Fruit fly (Drosophila melanogaster) whole organism, embryonic: Measurements from ENCODE around the gene CG9018.

Experiments
- C15 ChIP-seq: fragments of 200-800 bp; sonication (Bioruptor generic); IDR thresholded peaks from 3 replicates; pipeline ENCODE4 v1.3.6; 2022; ENCODE audit warnings: missing biosample characterization, missing genetic modification characterization
- CG10543 ChIP-seq: fragments of 200-800 bp; sonication (Bioruptor generic); optimal IDR thresholded peaks from 3 replicates; lab custom pipeline; 2017; ENCODE audit warnings: missing biosample characterization, mild to moderate bottlenecking, missing genetic modification characterization, moderate library complexity
- CG10959 ChIP-seq: fragments of 200-800 bp; sonication (Bioruptor generic); IDR thresholded peaks from 2 replicates; pipeline ENCODE4 v1.3.6; 2022; ENCODE audit warnings: missing biosample characterization, missing genetic modification characterization
- CG11093 ChIP-seq: fragments of 200-800 bp; sonication (Bioruptor generic); IDR thresholded peaks from 3 replicates; pipeline ENCODE4 v1.3.6; 2022; ENCODE audit warnings: missing biosample characterization, missing genetic modification characterization
- CG11398 ChIP-seq: fragments of 200-800 bp; sonication (Bioruptor generic); optimal IDR thresholded peaks from 2 replicates; lab custom pipeline; 2016; ENCODE audit warnings: missing biosample characterization, missing genetic modification characterization
- CG11560 ChIP-seq: fragments of 200-800 bp; sonication (Bioruptor generic); IDR thresholded peaks from 3 replicates; pipeline ENCODE4 v1.3.6; 2022; ENCODE audit warnings: missing biosample characterization, missing genetic modification characterization
- CG15479 ChIP-seq: fragments of 200-800 bp; sonication (Bioruptor generic); optimal IDR thresholded peaks from 3 replicates; lab custom pipeline; 2019; ENCODE audit warnings: missing biosample characterization, mild to moderate bottlenecking, missing genetic modification characterization, moderate library complexity
- CG16779 ChIP-seq: fragments of 200-800 bp; sonication (Bioruptor generic); IDR thresholded peaks from 2 replicates; pipeline ENCODE4 v1.3.6; 2022; ENCODE audit warnings: missing biosample characterization, missing genetic modification characterization
- CG17328 ChIP-seq: fragments of 200-800 bp; sonication (Bioruptor generic); IDR thresholded peaks from 2 replicates; pipeline ENCODE4 v1.3.6; 2022; ENCODE audit warnings: missing biosample characterization, missing genetic modification characterization
- CG18262 ChIP-seq: fragments of 200-800 bp; optimal IDR thresholded peaks from 3 replicates; lab custom pipeline; 2019; ENCODE audit warnings: missing biosample characterization, mild to moderate bottlenecking, missing genetic modification characterization, moderate library complexity
- CG31441 ChIP-seq: fragments of 200-800 bp; sonication (Bioruptor generic); IDR thresholded peaks from 2 replicates; pipeline ENCODE4 v1.3.6; 2022; ENCODE audit warnings: missing biosample characterization, missing genetic modification characterization
- CG32532 ChIP-seq: fragments of 200-800 bp; sonication (Bioruptor generic); IDR thresholded peaks from 2 replicates; pipeline ENCODE4 v1.3.6; 2022; ENCODE audit warnings: missing biosample characterization, missing genetic modification characterization
- CG34224 ChIP-seq: fragments of 200-800 bp; sonication (Bioruptor generic); IDR thresholded peaks from 3 replicates; pipeline ENCODE4 v1.3.6; 2022; ENCODE audit warnings: missing biosample characterization, missing genetic modification characterization; ENCODE audit not compliant: partially characterized antibody
- CG4730 ChIP-seq: fragments of 200-800 bp; sonication (Bioruptor generic); IDR thresholded peaks from 2 replicates; pipeline ENCODE4 v1.3.6; 2022; ENCODE audit warnings: missing biosample characterization, missing genetic modification characterization
- CG5953 ChIP-seq: fragments of 200-800 bp; sonication (Bioruptor generic); IDR thresholded peaks from 2 replicates; pipeline ENCODE4 v1.3.6; 2022; ENCODE audit warnings: missing biosample characterization, missing genetic modification characterization
- CG6272 ChIP-seq: fragments of 200-800 bp; sonication (Bioruptor generic); IDR thresholded peaks from 2 replicates; pipeline ENCODE4 v1.3.6; 2022; ENCODE audit warnings: missing biosample characterization, missing genetic modification characterization
- CG6791 ChIP-seq: fragments of 200-800 bp; sonication (Bioruptor generic); IDR thresholded peaks from 3 replicates; pipeline ENCODE4 v1.3.6; 2022; ENCODE audit warnings: missing biosample characterization, missing genetic modification characterization; ENCODE audit not compliant: partially characterized antibody
- CG7839 ChIP-seq: fragments of 200-800 bp; sonication (Bioruptor generic); optimal IDR thresholded peaks from 3 replicates; lab custom pipeline; 2018; ENCODE audit warnings: missing biosample characterization, mild to moderate bottlenecking, missing genetic modification characterization, moderate library complexity
- CG9727 ChIP-seq: fragments of 200-800 bp; sonication (Bioruptor generic); optimal IDR thresholded peaks from 3 replicates; lab custom pipeline; 2017; ENCODE audit warnings: missing biosample characterization, mild to moderate bottlenecking, missing genetic modification characterization
- Dbx ChIP-seq: fragments of 200-800 bp; sonication (Bioruptor generic); IDR thresholded peaks from 3 replicates; pipeline ENCODE4 v1.3.6; 2022; ENCODE audit warnings: missing biosample characterization, missing genetic modification characterization
- Dip2 ChIP-seq: fragments of 200-800 bp; sonication (Bioruptor generic); IDR thresholded peaks from 2 replicates; pipeline ENCODE4 v1.3.6; 2022; ENCODE audit warnings: missing biosample characterization, missing genetic modification characterization
- Fer1 ChIP-seq: fragments of 200-800 bp; sonication (Bioruptor generic); optimal IDR thresholded peaks from 2 replicates; lab custom pipeline; 2017; ENCODE audit warnings: missing biosample characterization, mild to moderate bottlenecking, missing genetic modification characterization
- Gsc ChIP-seq: fragments of 200-800 bp; sonication (Bioruptor generic); IDR thresholded peaks from 2 replicates; pipeline ENCODE4 v1.3.6; 2022; ENCODE audit warnings: missing biosample characterization, missing genetic modification characterization
- Hand ChIP-seq: fragments of 200-800 bp; sonication (Bioruptor generic); optimal IDR thresholded peaks from 2 replicates; lab custom pipeline; 2017; ENCODE audit warnings: mild to moderate bottlenecking, missing biosample characterization, missing genetic modification reagents, missing genetic modification characterization
- Mad ChIP-seq: fragments of 200-800 bp; sonication (Bioruptor generic); optimal IDR thresholded peaks from 2 replicates; lab custom pipeline; 2016; ENCODE audit warnings: missing biosample characterization, missing genetic modification characterization
- Side ChIP-seq: fragments of 200-800 bp; sonication (Bioruptor generic); optimal IDR thresholded peaks from 2 replicates; lab custom pipeline; 2016; ENCODE audit warnings: missing biosample characterization, missing genetic modification characterization
- Sox102F ChIP-seq: fragments of 200-800 bp; sonication (Bioruptor generic); optimal IDR thresholded peaks from 2 replicates; lab custom pipeline; 2018; ENCODE audit warnings: missing biosample characterization, mild to moderate bottlenecking, missing genetic modification characterization, moderate library complexity
- Sry-δ ChIP-seq: fragments of 200-800 bp; sonication (Bioruptor generic); optimal IDR thresholded peaks from 2 replicates; lab custom pipeline; 2016; ENCODE audit warnings: missing biosample characterization, missing genetic modification characterization
- Xrp1 ChIP-seq: fragments of 200-800 bp; sonication (Bioruptor generic); IDR thresholded peaks from 2 replicates; pipeline ENCODE4 v1.3.6; 2022; ENCODE audit warnings: missing biosample characterization, missing genetic modification characterization
- aop ChIP-seq: fragments of 200-800 bp; sonication (Bioruptor generic); IDR thresholded peaks from 2 replicates; pipeline ENCODE4 v1.3.6; 2022; ENCODE audit warnings: missing biosample characterization, missing genetic modification characterization
- ato ChIP-seq: fragments of 200-800 bp; sonication (Bioruptor generic); IDR thresholded peaks from 2 replicates; pipeline ENCODE4 v1.3.6; 2022; ENCODE audit warnings: missing biosample characterization, missing genetic modification characterization; ENCODE audit not compliant: partially characterized antibody
- caup ChIP-seq: fragments of 200-800 bp; sonication (Bioruptor generic); optimal IDR thresholded peaks from 3 replicates; lab custom pipeline; 2017; ENCODE audit warnings: missing biosample characterization, mild to moderate bottlenecking, missing genetic modification characterization, moderate library complexity; ENCODE audit not compliant: severe bottlenecking
- ci ChIP-seq: fragments of 200-800 bp; sonication (Bioruptor generic); IDR thresholded peaks from 3 replicates; pipeline ENCODE4 v1.3.6; 2022; ENCODE audit warnings: missing biosample characterization, missing genetic modification characterization
- croc ChIP-seq: fragments of 200-800 bp; sonication (Bioruptor generic); conservative IDR thresholded peaks from 3 replicates; pipeline ENCODE4 v1.3.6; 2022; ENCODE audit warnings: missing biosample characterization, missing genetic modification characterization
- dpn ChIP-seq, 2 experiments: fragments of 200-800 bp; sonication (Bioruptor generic); optimal IDR thresholded peaks; 3 replicates each; lab custom pipeline; 2016; ENCODE audit warnings: missing biosample characterization in 2 of 2, missing genetic modification characterization in 2 of 2
- fd3F ChIP-seq: fragments of 200-800 bp; sonication (Bioruptor generic); optimal IDR thresholded peaks from 2 replicates; lab custom pipeline; 2018; ENCODE audit warnings: missing biosample characterization, mild to moderate bottlenecking, missing genetic modification characterization, moderate library complexity
- gfzf ChIP-seq: fragments of 200-800 bp; sonication (Bioruptor generic); optimal IDR thresholded peaks from 2 replicates; lab custom pipeline; 2016; ENCODE audit warnings: missing biosample characterization, mild to moderate bottlenecking, missing genetic modification characterization, moderate library complexity
- jigr1 ChIP-seq: fragments of 200-800 bp; sonication (Bioruptor generic); IDR thresholded peaks from 3 replicates; pipeline ENCODE4 v1.3.6; 2022; ENCODE audit warnings: missing biosample characterization, missing genetic modification characterization
- lmd ChIP-seq: fragments of 200-800 bp; sonication (Bioruptor generic); IDR thresholded peaks from 2 replicates; pipeline ENCODE4 v1.3.6; 2022; ENCODE audit warnings: missing biosample characterization, missing genetic modification characterization
- nau ChIP-seq: fragments of 200-800 bp; sonication (Bioruptor generic); optimal IDR thresholded peaks from 3 replicates; lab custom pipeline; 2017; ENCODE audit warnings: missing biosample characterization, mild to moderate bottlenecking, missing genetic modification characterization, missing genetic modification reagents
- nerfin-1 ChIP-seq: fragments of 200-800 bp; sonication (Bioruptor generic); optimal IDR thresholded peaks from 3 replicates; lab custom pipeline; 2019; ENCODE audit warnings: missing biosample characterization, mild to moderate bottlenecking, missing genetic modification characterization, moderate library complexity
- otp ChIP-seq: fragments of 200-800 bp; sonication (Bioruptor generic); IDR thresholded peaks from 3 replicates; pipeline ENCODE4, ENCODE4 v1.3.6; 2022; ENCODE audit warnings: missing biosample characterization, missing genetic modification characterization
- salm ChIP-seq: fragments of 200-800 bp; sonication (Bioruptor generic); optimal IDR thresholded peaks from 2 replicates; lab custom pipeline; 2018; ENCODE audit warnings: missing biosample characterization, mild to moderate bottlenecking, missing genetic modification characterization
- sd ChIP-seq: fragments of 200-800 bp; sonication (Bioruptor generic); optimal IDR thresholded peaks from 3 replicates; lab custom pipeline; 2018; ENCODE audit warnings: missing biosample characterization, mild to moderate bottlenecking, missing genetic modification characterization, moderate library complexity
- sim ChIP-seq: fragments of 200-800 bp; sonication (Bioruptor generic); IDR thresholded peaks from 2 replicates; pipeline ENCODE4 v1.3.6; 2022; ENCODE audit warnings: missing biosample characterization, missing genetic modification characterization
- slp2 ChIP-seq: fragments of 200-800 bp; sonication (Bioruptor generic); optimal IDR thresholded peaks from 2 replicates; lab custom pipeline; 2016; ENCODE audit warnings: missing biosample characterization, missing genetic modification characterization
- tll ChIP-seq, 2 experiments: fragments of 200-800 bp in 1 of 2; fragments of >200 bp in 1 of 2; sonication (Bioruptor generic) in 1 of 2; optimal IDR thresholded peaks; 2 replicates each; lab custom pipeline; 2017 to 2019; ENCODE audit warnings: missing biosample characterization in 2 of 2, missing genetic modification characterization in 2 of 2, mild to moderate bottlenecking in 1 of 2, moderate library complexity in 1 of 2
- trem ChIP-seq: fragments of 200-800 bp; optimal IDR thresholded peaks from 3 replicates; lab custom pipeline; 2019; ENCODE audit warnings: missing biosample characterization, mild to moderate bottlenecking, missing genetic modification characterization, moderate library complexity
- ttk ChIP-seq: fragments of 200-800 bp; sonication (Bioruptor generic); IDR thresholded peaks from 2 replicates; pipeline ENCODE4 v2.1.2; 2022; ENCODE audit warnings: missing biosample characterization, missing genetic modification characterization
- tx ChIP-seq: fragments of 200-800 bp; sonication (Bioruptor generic); optimal IDR thresholded peaks from 2 replicates; lab custom pipeline; 2016; ENCODE audit warnings: missing biosample characterization, missing genetic modification characterization
- usp ChIP-seq: fragments of >200 bp; optimal IDR thresholded peaks from 2 replicates; lab custom pipeline; 2017; ENCODE audit warnings: missing biosample characterization, missing genetic modification characterization

CG9018 gene

DNA sequence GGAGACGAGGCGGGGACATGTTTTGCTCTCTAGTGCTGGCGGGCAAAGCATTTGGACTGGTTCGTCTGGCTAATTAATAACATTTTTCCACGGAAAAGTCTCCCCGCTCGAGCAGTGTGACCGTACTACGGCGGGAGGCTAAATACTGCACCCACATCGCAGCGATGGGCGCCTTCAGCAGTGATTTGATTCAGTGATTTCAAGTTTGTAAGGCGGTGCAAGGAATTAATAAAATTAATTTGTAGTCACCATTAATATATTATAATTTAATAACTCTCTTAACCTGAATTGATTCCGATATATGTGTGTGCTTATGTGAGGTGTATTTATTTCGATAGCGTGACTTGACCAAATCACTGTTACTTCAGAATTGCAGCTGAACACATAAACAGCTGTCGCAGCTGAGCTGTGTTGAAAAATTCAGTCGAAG, 25.7 kb upstream of the CG9018 start, which contains the start of the genes oxt and CG13807 (continued):
- TF ChIP-seq CG18262 (tag; lab: Kevin White, UChicago) (peak; percentile 86), usp (no peak), salm (peak; percentile 70), ttk (GFP tag; lab: Robert Waterston, UW) (peak; percentile 82), dpn (GFP tag; optimal IDR thresholded peaks at IDR 0.05; lab: Kevin White, UChicago) (peak; percentile 66 to 93), C15 (GFP tag; lab: Robert Waterston, UW) (peak; percentile 74; the same call in 2 of the 3 replicates), fd3F (GFP tag; lab: Kevin White, UChicago) (peak; percentile 87), Hand (GFP tag; lab: Kevin White, UChicago) (peak; percentile 62), croc (GFP tag; lab: Robert Waterston, UW) (peak; percentile 84), CG34224 (peak; percentile 16; the same call in 1 of the 3 replicates), CG10543 (GFP tag; lab: Kevin White, UChicago) (peak; percentile 90), CG7839 (tag; lab: Kevin White, UChicago) (peak; percentile 91), sim (GFP tag; lab: Robert Waterston, UW) (peak; percentile 71; the same call in 1 of the 2 replicates), nau (no peak), lmd (GFP tag; lab: Robert Waterston, UW) (peak; percentile 91), Xrp1 (GFP tag; lab: Robert Waterston, UW) (peak; percentile 93), nerfin-1 (tag; lab: Kevin White, UChicago) (peak; percentile 91), CG10959 (GFP tag; lab: Robert Waterston, UW) (peak; percentile 54), tx (GFP tag; lab: Kevin White, UChicago) (peak; percentile 23), CG9727 (peak; percentile 89), Sox102F (GFP tag; lab: Kevin White, UChicago) (peak; percentile 89), aop (GFP tag; lab: Robert Waterston, UW) (peak; percentile 67), CG5953 (peak; percentile 69), CG4730 (GFP tag; lab: Robert Waterston, UW) (peak; percentile 80), CG11398 (GFP tag; lab: Kevin White, UChicago) (no peak), Dbx (GFP tag; lab: Robert Waterston, UW) (peak; percentile 82), CG31441 (GFP tag; lab: Robert Waterston, UW) (peak; percentile 100), CG15479 (GFP tag; lab: Kevin White, UChicago) (no peak), Side (GFP tag; lab: Kevin White, UChicago) (peak; percentile 47), sd (peak; percentile 79), trem (tag; lab: Kevin White, UChicago) (peak; percentile 88), jigr1 (GFP tag; lab: Robert Waterston, UW) (peak; percentile 57; the same call in 1 of the 3 replicates), Fer1 (GFP tag; lab: Kevin White, UChicago) (peak; percentile 81), otp (GFP tag; lab: Robert Waterston, UW) (peak; percentile 70), CG17328 (GFP tag; lab: Robert Waterston, UW) (peak; percentile 85), CG11093 (peak; percentile 84), CG11560 (peak; percentile 62; the same call in 2 of the 3 replicates), tll (GFP tag; optimal IDR thresholded peaks at IDR 0.05; lab: Kevin White, UChicago) (peak in 1 of 2 experiments; percentile 59), CG16779 (GFP tag; lab: Robert Waterston, UW) (peak; percentile 77), Gsc (GFP tag; lab: Robert Waterston, UW) (peak; percentile 45), Mad (peak; percentile 75), Dip2 (GFP tag; lab: Robert Waterston, UW) (0 out of 2 replicates have a peak, but pooled peaks have one; percentile 19), ato (no peak), ci (GFP tag; lab: Robert Waterston, UW) (peak; percentile 94), gfzf (GFP tag; lab: Kevin White, UChicago) (peak; percentile 71), Sry-δ (GFP tag; lab: Kevin White, UChicago) (peak; percentile 46), CG32532 (GFP tag; lab: Robert Waterston, UW) (peak; percentile 94), CG6272 (GFP tag; lab: Robert Waterston, UW) (peak; percentile 86), slp2 (GFP tag; lab: Kevin White, UChicago) (peak; percentile 42), caup (GFP tag; lab: Kevin White, UChicago) (peak; percentile 85), CG6791 (GFP tag; lab: Robert Waterston, UW) (no peak)
